Fruit fly (Drosophila melanogaster) whole organism, prepupa: Measurements from ENCODE around the gene Dph5.

ENCODE experiments used
- CG10669 ChIP-seq: fragments of 200-800 bp; sonication (Bioruptor generic); optimal IDR thresholded peaks from 3 replicates; lab custom pipeline; 2018; ENCODE audit warnings: missing biosample characterization, mild to moderate bottlenecking, missing genetic modification characterization, moderate library complexity
- CG11762 ChIP-seq: fragments of 200-800 bp; sonication (Bioruptor generic); optimal IDR thresholded peaks from 3 replicates; lab custom pipeline; 2016; ENCODE audit warnings: missing biosample characterization, missing genetic modification characterization; ENCODE audit not compliant: insufficient read depth
- Smox ChIP-seq: fragments of 200-800 bp; sonication (Bioruptor generic); optimal IDR thresholded peaks from 3 replicates; lab custom pipeline; 2016; ENCODE audit warnings: missing biosample characterization, missing genetic modification characterization

- no peak for TF ChIP-seq Smox (GFP tag; lab: Kevin White, UChicago)
- TF ChIP-seq CG10669 (GFP tag; lab: Kevin White, UChicago), result no peak
- TF ChIP-seq CG11762 (GFP tag; lab: Kevin White, UChicago), result no peak
Measured at dm6 chr3R:22616211-22616610, 33.2 kb upstream of the Dph5 start, which contains the start of gene CG31161.
